Worm (Caenorhabditis elegans): Measurements from ENCODE around the gene tbcc-1.

tbcc-1 gene

ce11 chrIII:2814919-2815554 lies 26.8 kb downstream of the tbcc-1 start, which contains the start of gene tufm-1:
Gene tufm-1 (minus strand): TSS chrIII:2814969.
- TF ChIP-seq F13H6.1 (tag; optimal IDR thresholded peaks at IDR 0.05) (no peak), nfya-1 (tag; optimal IDR thresholded peaks at IDR 0.05) (peak; percentile 61), unc-42 (tag; optimal IDR thresholded peaks at IDR 0.05) (peak; percentile 80), pax-1 (tag; optimal IDR thresholded peaks at IDR 0.05) (no peak), pros-1 (tag; optimal IDR thresholded peaks at IDR 0.05) (no peak), elt-2 (tag; optimal IDR thresholded peaks at IDR 0.05) (peak; percentile 61), ceh-31 (tag; optimal IDR thresholded peaks at IDR 0.05) (peak; percentile 19), hlh-8 (tag; optimal IDR thresholded peaks at IDR 0.05) (no peak)

- TF ChIP-seq ceh-48 (tag; optimal IDR thresholded peaks at IDR 0.05), result peak; percentile 8
- no peak for TF ChIP-seq pros-1 (tag; optimal IDR thresholded peaks at IDR 0.05)
- TF ChIP-seq pha-2 (tag; optimal IDR thresholded peaks at IDR 0.05), result no peak
- TF ChIP-seq nfya-1 (tag; optimal IDR thresholded peaks at IDR 0.05), result peak; percentile 89
These were observed 28.1 kb downstream of the tbcc-1 start for ce11 chrIII:2816205-2816923.

- TF ChIP-seq sox-2 (GFP tag; IDR thresholded peaks at IDR 0.05) (no peak), nfya-1 (tag; optimal IDR thresholded peaks at IDR 0.05) (peak; percentile 71), madf-2 (tag; optimal IDR thresholded peaks at IDR 0.05) (no peak)
These were observed 29.6 kb downstream of the tbcc-1 start for ce11 chrIII:2817847-2818246.

- no peak for TF ChIP-seq fkh-6 (tag; optimal IDR thresholded peaks at IDR 0.05)
- no peak for TF ChIP-seq mec-3 (tag; optimal IDR thresholded peaks at IDR 0.05; ENCODE audit: borderline replicate concordance)
- TF ChIP-seq ceh-48 (tag; optimal IDR thresholded peaks at IDR 0.05), result no peak
- TF ChIP-seq pqm-1 (tag; optimal IDR thresholded peaks at IDR 0.05), result no peak
These were observed 30.7 kb downstream of the tbcc-1 start, which contains the start of gene pipp-4P for ce11 chrIII:2818980-2819379. Gene pipp-4P (plus strand): TSS chrIII:2819280.

ce11 chrIII:2826770-2827169 lies 38.5 kb downstream of the tbcc-1 start, which contains the start of gene Y71H2AM.1:
Gene Y71H2AM.1 (plus strand): TSS chrIII:2827070.
- TF ChIP-seq ztf-16 (tag; optimal IDR thresholded peaks at IDR 0.05) (no peak), ceh-19 (GFP tag; optimal IDR thresholded peaks at IDR 0.05) (no peak), pha-2 (tag; optimal IDR thresholded peaks at IDR 0.05) (no peak), elt-4 (tag; optimal IDR thresholded peaks at IDR 0.05) (no peak), unc-86 (tag; optimal IDR thresholded peaks at IDR 0.05) (no peak), ama-1 (optimal IDR thresholded peaks at IDR 0.05) (no peak), nhr-232 (tag; optimal IDR thresholded peaks at IDR 0.05) (no peak), ceh-6 (GFP tag; optimal IDR thresholded peaks at IDR 0.05) (no peak), C38D4.7 (GFP tag; optimal IDR thresholded peaks at IDR 0.05) (no peak), ttx-3 (tag; optimal IDR thresholded peaks at IDR 0.05) (no peak), ceh-9 (tag; optimal IDR thresholded peaks at IDR 0.05) (no peak), fkh-6 (tag; optimal IDR thresholded peaks at IDR 0.05) (no peak), ceh-30 (tag; optimal IDR thresholded peaks at IDR 0.05) (no peak), pha-4 (tag; optimal IDR thresholded peaks at IDR 0.05) (no peak), mec-3 (tag; optimal IDR thresholded peaks at IDR 0.05; ENCODE audit: borderline replicate concordance) (no peak), odd-2 (tag; optimal IDR thresholded peaks at IDR 0.05) (no peak), hlh-13 (GFP tag; optimal IDR thresholded peaks at IDR 0.05) (no peak)

ce11 chrIII:2832483-2832882 lies 44.2 kb downstream of the tbcc-1 start, which contains the start of gene Y71H2AM.29:
Gene Y71H2AM.29 (plus strand): TSS chrIII:2832783.
- no peak for TF ChIP-seq F13H6.1 (tag; optimal IDR thresholded peaks at IDR 0.05)
- TF ChIP-seq tbx-7 (tag; optimal IDR thresholded peaks at IDR 0.05), result no peak
- no peak for TF ChIP-seq pros-1 (tag; optimal IDR thresholded peaks at IDR 0.05)
- TF ChIP-seq eyg-1 (tag; optimal IDR thresholded peaks at IDR 0.05), result no peak
- no peak for TF ChIP-seq C08G9.2 (tag; optimal IDR thresholded peaks at IDR 0.05)
- TF ChIP-seq lin-11 (tag; optimal IDR thresholded peaks at IDR 0.05), result no peak
- no peak for TF ChIP-seq tbx-2 (tag; optimal IDR thresholded peaks at IDR 0.05)
- TF ChIP-seq ttx-3 (tag; optimal IDR thresholded peaks at IDR 0.05), result no peak
- no peak for TF ChIP-seq nhr-232 (tag; optimal IDR thresholded peaks at IDR 0.05)
- no peak for TF ChIP-seq che-1 (tag; optimal IDR thresholded peaks at IDR 0.05)
- TF ChIP-seq zip-5 (tag; optimal IDR thresholded peaks at IDR 0.05), result no peak
- TF ChIP-seq ref-2 (tag; optimal IDR thresholded peaks at IDR 0.05), result no peak
- TF ChIP-seq K02D7.2 (tag; optimal IDR thresholded peaks at IDR 0.05), result no peak
- TF ChIP-seq pqm-1 (tag; optimal IDR thresholded peaks at IDR 0.05), result no peak
- no peak for TF ChIP-seq ceh-48 (tag; optimal IDR thresholded peaks at IDR 0.05)
- no peak for TF ChIP-seq ceh-22 (tag; optimal IDR thresholded peaks at IDR 0.05)
- no peak for TF ChIP-seq ceh-6 (GFP tag; optimal IDR thresholded peaks at IDR 0.05)
- no peak for TF ChIP-seq ceh-24 (tag; optimal IDR thresholded peaks at IDR 0.05)
- no peak for TF ChIP-seq ceh-45 (GFP tag; IDR thresholded peaks at IDR 0.05)
